Worm (Caenorhabditis elegans) whole organism, L4/young adult: ENCODE results near the gene nmr-1.

Experiments
- W03F9.2 ChIP-seq: fragments of 150-350 bp; optimal IDR thresholded peaks from 2 replicates; lab custom pipeline; 2014; ENCODE audit warnings: missing biosample characterization, missing genetic modification characterization
- dao-5 ChIP-seq: sonication (generic microtip); optimal IDR thresholded peaks from 2 replicates; lab custom pipeline; 2016; ENCODE audit warnings: missing genotype, missing genetic modification characterization, moderate library complexity, missing compliant biosample characterization
- him-1 ChIP-seq: sonication (generic microtip); optimal IDR thresholded peaks from 2 replicates; lab custom pipeline; 2016; ENCODE audit warnings: missing genotype, missing genetic modification reagents, missing genetic modification characterization, missing compliant biosample characterization

Gene nmr-1

DNA sequence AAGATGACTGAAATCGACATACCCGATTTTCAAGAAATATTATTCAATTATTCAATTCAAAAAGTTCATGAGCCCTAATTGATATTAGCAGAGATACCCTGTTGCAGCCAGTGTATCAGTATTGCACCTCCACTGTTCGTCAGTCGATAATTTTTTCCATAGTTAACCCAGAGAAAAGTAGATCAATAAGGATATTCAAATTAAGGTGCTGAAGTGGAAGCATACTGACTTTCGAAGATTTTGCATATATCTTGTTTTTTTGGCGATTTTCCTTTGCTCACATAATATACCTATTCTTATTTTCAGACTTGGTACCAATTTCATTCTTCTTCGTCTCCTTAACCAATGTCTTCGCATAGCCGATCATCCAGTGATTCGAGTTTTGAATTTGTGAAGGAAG is 27.5 kb downstream of the nmr-1 start, which contains the start of gene EEED8.15:
TSS of gene EEED8.15 (plus strand) at position 301 of the 400 bp plus-strand sequence.
- no peak for TF ChIP-seq him-1 (tag; lab: Kevin White, UChicago)
- TF ChIP-seq W03F9.2 (tag; lab: Kevin White, UChicago), result no peak
- no peak for TF ChIP-seq dao-5 (tag; lab: Kevin White, UChicago)

DNA sequence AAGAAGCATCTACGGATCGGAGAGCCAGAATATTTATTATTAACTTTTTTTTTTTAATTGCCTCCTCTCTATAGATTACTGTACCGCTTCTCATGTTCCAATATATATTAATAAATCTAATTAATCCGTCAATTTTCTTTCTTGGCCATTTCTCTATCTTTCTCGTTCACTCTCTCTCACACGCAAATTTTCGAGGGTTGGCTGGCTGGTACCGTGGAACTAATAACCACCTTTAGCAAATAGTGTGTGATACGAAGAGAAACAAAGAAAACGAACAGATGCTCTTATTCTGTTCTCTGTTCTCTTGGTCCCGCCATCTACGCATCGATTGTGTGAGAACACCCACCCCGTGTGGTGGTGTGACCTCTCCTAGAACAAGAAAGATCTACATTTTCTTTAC is 28.1 kb downstream of the nmr-1 start:
- TF ChIP-seq dao-5 (tag; lab: Kevin White, UChicago) (no peak), W03F9.2 (tag; lab: Kevin White, UChicago) (no peak), him-1 (tag; lab: Kevin White, UChicago) (no peak)

DNA sequence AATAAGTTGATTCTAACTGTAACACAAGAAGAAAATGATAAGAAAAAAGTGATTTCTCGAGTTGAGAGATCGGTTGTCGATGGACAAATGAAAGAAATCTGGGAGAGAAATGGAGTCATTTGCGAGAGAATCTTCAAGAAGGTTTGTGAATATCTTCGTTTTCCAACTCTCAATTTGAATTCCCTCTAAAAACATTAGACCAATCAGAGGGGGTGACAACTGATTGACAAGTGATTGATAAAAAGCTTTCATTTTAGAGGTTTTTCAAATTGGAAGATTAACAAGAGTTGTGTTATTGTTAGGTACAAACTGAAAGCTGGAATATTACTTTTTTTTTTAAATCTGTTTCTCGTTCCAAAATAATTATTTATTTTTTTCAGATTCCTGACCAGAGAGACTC is 28.5 kb downstream of the nmr-1 start:
- TF ChIP-seq him-1 (tag; lab: Kevin White, UChicago) (no peak), W03F9.2 (tag; lab: Kevin White, UChicago) (no peak), dao-5 (tag; lab: Kevin White, UChicago) (no peak)

DNA sequence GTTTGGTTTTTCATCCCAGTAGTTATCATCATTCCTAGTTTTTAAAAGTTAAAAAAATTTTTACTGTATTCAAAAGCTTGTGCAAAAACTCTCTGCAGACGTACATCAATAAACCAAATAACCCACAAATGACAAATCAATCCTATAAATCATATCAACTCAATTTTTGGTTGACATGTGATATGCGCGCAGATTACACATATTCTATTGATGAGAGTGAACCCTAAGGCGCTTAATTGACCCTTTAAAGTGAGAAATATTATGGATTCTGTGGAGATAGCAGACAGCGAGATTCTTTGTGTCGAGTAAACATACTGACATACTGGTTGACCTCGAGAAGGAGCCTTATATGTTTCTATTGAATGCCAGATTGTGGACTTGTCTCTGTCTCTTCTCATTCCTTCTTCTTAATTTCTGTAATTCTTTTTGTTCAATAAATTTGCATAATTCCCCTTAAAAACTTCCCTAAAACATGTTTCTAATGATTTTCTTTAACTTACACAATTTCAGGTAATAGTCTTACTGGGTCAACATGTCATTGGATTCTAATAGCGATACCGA is 30.1 kb downstream of the nmr-1 start, which contains the start of gene EEED8.2:
TSS of gene EEED8.2 (plus strand) at position 511 of the 561 bp plus-strand sequence.
- TF ChIP-seq dao-5 (tag; lab: Kevin White, UChicago), result no peak
- TF ChIP-seq W03F9.2 (tag; lab: Kevin White, UChicago), result no peak
- no peak for TF ChIP-seq him-1 (tag; lab: Kevin White, UChicago)

DNA sequence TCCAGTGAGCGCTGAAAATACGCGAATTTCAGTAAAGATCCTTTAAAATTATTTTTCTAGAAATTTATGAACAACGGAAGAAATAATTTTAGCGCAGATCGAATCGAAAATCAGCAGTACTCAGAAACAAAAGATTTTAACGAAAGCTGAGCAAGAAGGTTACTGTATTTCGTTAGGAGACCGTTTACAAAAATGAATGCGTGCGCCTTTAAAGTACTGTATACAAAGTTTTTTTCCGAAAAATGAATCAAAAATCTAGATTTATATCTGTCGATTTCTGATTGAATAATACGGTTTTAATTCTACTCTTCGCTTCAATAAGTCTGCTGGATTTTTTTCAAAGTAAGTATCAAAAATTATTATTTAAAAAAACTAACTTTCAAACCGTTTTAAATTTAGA is 32.4 kb downstream of the nmr-1 start, which contains the start of the genes EEED8.14 and EEED8.3:
TSS of gene EEED8.14 (minus strand) at position 13 of the 400 bp plus-strand sequence.
TSS of gene EEED8.3 (plus strand) at position 237 of the 400 bp plus-strand sequence.
- no peak for TF ChIP-seq him-1 (tag; lab: Kevin White, UChicago)
- no peak for TF ChIP-seq W03F9.2 (tag; lab: Kevin White, UChicago)
- no peak for TF ChIP-seq dao-5 (tag; lab: Kevin White, UChicago)

DNA sequence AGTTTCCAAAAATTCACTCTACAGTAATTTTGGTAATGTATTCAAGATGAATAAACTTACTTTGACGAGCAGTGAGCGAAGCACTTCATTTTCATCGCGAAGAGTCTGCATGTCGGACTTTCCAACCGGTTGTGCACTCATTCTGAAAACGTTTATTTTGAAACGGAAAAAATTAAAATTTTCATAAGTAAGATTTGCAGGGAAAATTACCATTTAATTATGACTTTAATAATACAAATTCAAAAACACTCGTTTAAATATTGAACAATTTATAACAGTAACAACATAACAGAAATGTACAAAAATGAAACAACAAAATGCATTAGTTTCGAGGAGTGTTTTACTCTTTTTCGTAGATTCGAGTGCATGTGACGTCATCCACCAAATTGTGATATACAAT is 33.9 kb downstream of the nmr-1 start, which contains the start of the genes EEED8.13 and EEED8.18:
TSS of gene EEED8.13 (minus strand) at position 101 of the 400 bp plus-strand sequence.
TSS of gene EEED8.18 (minus strand) at position 144 of the 400 bp plus-strand sequence.
- TF ChIP-seq him-1 (tag; lab: Kevin White, UChicago), result no peak
- no peak for TF ChIP-seq dao-5 (tag; lab: Kevin White, UChicago)
- no peak for TF ChIP-seq W03F9.2 (tag; lab: Kevin White, UChicago)

DNA sequence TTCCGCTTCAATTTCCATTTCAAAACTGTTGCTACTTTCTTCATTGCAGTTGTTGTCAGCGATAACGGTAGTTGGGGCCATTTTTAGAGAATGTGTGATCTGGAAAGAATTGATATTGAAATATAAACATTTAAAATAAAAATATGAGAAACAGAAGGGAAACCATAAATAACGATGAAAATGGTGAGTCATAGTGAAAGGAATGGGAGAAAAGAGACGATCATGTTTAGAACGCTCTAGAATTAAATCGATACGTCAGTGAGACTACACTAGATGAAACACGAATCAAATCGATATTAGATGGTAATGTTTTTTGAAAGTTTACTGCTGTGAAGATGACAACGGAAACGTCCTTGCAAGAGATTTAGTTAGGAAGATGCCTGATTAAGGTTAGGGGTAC is 37.5 kb downstream of the nmr-1 start, which contains the start of the genes EEED8.12 and EEED8.4:
TSS of gene EEED8.12 (minus strand) at position 101 of the 400 bp plus-strand sequence.
TSS of gene EEED8.4 (plus strand) at position 396 of the 400 bp plus-strand sequence.
- no peak for TF ChIP-seq W03F9.2 (tag; lab: Kevin White, UChicago)
- TF ChIP-seq dao-5 (tag; lab: Kevin White, UChicago), result no peak
- TF ChIP-seq him-1 (tag; lab: Kevin White, UChicago), result no peak

DNA sequence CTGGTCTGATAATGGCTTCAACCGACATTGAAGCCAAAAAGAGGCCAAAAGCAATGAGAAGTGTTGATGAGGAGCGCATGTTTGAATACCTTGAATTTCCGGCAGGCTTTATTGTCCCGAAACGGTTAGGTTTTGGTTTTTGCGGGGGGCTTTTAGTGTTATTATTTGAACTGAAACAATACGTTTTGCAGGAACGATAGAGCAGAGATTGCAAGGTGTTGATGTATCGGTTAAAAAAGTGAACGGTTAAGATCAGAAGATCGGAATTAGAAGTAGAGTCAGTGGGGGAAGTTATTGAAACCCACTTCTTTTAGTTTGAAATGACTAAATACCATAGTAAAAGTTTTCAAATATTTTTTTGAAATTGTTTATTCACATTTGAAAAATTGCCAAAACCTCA is 38.9 kb downstream of the nmr-1 start, which contains the start of gene clec-141:
TSS of gene clec-141 (minus strand) at position 101 of the 400 bp plus-strand sequence.
- TF ChIP-seq him-1 (tag; lab: Kevin White, UChicago) (no peak), dao-5 (tag; lab: Kevin White, UChicago) (no peak), W03F9.2 (tag; lab: Kevin White, UChicago) (no peak)

DNA sequence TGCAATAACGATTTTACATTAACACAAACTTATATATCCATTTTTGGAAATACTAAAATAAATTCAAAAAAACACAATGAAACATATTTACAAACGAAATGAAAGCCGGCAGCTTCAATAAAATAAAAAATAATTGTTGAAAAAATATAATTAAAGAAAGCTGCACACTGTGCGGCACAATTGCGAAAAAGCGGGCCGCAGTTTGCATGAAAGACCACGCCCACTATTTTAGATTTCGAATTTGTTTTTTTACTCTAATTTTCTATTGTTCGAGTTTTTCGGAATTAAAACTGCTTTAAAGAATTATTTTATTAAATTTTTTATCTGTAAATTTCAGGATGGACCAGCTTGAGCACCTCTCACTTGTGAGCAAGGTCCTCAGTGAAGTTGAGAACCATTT is 47.2 kb downstream of the nmr-1 start, which contains the start of gene mog-5:
TSS of gene mog-5 (plus strand) at position 338 of the 400 bp plus-strand sequence.
- TF ChIP-seq him-1 (tag; lab: Kevin White, UChicago) (no peak), dao-5 (tag; lab: Kevin White, UChicago) (no peak), W03F9.2 (tag; lab: Kevin White, UChicago) (no peak)

DNA sequence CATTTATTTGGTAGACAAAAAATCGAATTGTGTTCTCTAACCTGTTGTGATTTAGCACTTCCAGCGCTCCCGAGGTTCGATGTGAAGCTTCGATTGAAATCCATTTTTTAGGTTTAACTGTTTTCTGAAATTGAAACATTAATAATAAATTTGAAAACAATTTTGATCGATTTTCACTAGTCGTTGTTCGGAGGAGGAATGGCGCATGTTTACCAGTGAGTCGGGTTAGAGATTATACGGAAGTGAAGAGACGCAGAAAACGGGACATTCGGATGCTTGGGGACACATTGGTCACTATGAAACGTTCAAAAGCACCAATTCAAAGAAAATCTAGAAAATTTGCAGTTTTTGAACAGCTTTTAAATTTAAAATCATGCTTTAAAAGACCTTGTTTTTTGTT is 47.6 kb downstream of the nmr-1 start, which contains the start of gene fbxl-3:
TSS of gene fbxl-3 (minus strand) at position 124 of the 400 bp plus-strand sequence.
- TF ChIP-seq dao-5 (tag; lab: Kevin White, UChicago), result no peak
- no peak for TF ChIP-seq him-1 (tag; lab: Kevin White, UChicago)
- TF ChIP-seq W03F9.2 (tag; lab: Kevin White, UChicago), result no peak

DNA sequence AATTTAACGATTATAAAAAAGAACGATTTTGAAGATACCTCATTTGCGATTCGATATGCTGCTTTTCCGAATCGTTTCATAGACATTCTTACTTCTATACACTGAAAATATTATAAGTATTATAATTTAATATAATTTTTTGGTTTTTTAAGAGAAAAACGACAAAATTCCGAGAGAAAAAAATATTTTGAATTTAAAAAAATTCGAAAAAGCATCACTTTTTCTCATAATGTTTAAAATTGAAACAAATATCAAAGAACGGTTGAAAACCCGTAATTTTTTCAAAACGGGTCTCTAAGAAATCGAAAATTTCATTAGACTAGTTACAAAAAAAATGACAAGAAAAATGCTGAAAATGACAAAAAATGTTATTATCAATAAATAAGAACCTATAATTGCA is 50.8 kb downstream of the nmr-1 start, which contains the start of gene pink-1:
TSS of gene pink-1 (minus strand) at position 101 of the 400 bp plus-strand sequence.
- TF ChIP-seq him-1 (tag; lab: Kevin White, UChicago), result no peak
- no peak for TF ChIP-seq dao-5 (tag; lab: Kevin White, UChicago)
- TF ChIP-seq W03F9.2 (tag; lab: Kevin White, UChicago), result no peak

DNA sequence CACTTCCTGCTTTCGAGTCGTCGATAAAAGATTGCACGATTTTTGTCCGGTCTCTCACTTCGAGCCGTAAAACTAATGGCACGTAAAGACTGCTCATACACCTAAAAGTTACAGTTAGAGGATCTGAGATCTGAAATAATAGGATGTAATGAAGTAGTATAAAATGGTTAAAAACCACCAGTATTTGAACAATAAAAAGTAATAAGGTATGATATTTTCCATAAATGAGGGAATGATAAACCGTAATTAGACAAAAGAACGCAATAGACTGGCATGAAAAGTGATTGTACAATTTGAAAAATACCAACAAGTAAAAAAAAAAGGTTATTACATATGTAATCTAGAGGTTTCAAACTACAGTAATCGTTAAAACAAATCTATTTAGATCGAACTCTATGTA is 53.3 kb downstream of the nmr-1 start, which contains the start of gene brap-2:
TSS of gene brap-2 (minus strand) at position 101 of the 400 bp plus-strand sequence.
- TF ChIP-seq him-1 (tag; lab: Kevin White, UChicago) (no peak), dao-5 (tag; lab: Kevin White, UChicago) (no peak), W03F9.2 (tag; lab: Kevin White, UChicago) (no peak)

DNA sequence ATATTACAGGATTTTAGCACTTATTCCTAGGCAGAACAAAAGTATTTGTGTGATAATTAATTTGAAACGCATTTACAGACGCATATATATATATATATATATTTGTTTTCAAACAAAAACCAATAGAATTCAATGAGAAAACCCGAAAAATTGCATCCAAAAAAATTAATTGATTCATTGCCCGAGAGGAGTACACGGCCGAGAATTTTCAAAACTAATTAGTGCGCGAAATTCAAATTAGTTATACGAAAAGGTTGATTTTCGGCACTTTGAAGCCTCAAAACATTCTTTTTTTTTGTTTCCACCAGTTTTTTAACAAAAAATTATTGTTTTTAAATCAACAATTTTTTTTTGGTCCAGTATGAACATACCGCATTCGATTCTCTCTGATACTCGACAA is 55.0 kb downstream of the nmr-1 start:
- no peak for TF ChIP-seq W03F9.2 (tag; lab: Kevin White, UChicago)
- no peak for TF ChIP-seq dao-5 (tag; lab: Kevin White, UChicago)
- TF ChIP-seq him-1 (tag; lab: Kevin White, UChicago), result no peak
